Fruit fly (Drosophila melanogaster) whole organism, prepupa: ENCODE measurements around the gene CG18259.
A peak's percentile ranks its signal among the peaks of the same experiment; 100 is the strongest.

ENCODE experiments used
- Eip93F ChIP-seq: fragments of 200-800 bp; sonication (Bioruptor generic); optimal IDR thresholded peaks from 2 replicates; lab custom pipeline; 2016; ENCODE audit warnings: missing biosample characterization, mild to moderate bottlenecking, missing genetic modification characterization
- Gug ChIP-seq: fragments of 200-800 bp; sonication (Bioruptor generic); IDR thresholded peaks from 2 replicates; pipeline ENCODE4 v1.3.6; 2022; ENCODE audit warnings: missing biosample characterization, missing genetic modification characterization
- Hr39 ChIP-seq: fragments of 200-800 bp; sonication (Bioruptor generic); optimal IDR thresholded peaks from 2 replicates; lab custom pipeline; 2016; ENCODE audit warnings: missing biosample characterization, missing genetic modification characterization
- Sox14 ChIP-seq: fragments of 200-800 bp; sonication (Bioruptor generic); optimal IDR thresholded peaks from 3 replicates; lab custom pipeline; 2016; ENCODE audit warnings: missing biosample characterization, missing genetic modification characterization
- achi ChIP-seq: fragments of 200-800 bp; sonication (Bioruptor generic); optimal IDR thresholded peaks from 3 replicates; lab custom pipeline; 2016; ENCODE audit warnings: missing biosample characterization, missing genetic modification characterization

DNA sequence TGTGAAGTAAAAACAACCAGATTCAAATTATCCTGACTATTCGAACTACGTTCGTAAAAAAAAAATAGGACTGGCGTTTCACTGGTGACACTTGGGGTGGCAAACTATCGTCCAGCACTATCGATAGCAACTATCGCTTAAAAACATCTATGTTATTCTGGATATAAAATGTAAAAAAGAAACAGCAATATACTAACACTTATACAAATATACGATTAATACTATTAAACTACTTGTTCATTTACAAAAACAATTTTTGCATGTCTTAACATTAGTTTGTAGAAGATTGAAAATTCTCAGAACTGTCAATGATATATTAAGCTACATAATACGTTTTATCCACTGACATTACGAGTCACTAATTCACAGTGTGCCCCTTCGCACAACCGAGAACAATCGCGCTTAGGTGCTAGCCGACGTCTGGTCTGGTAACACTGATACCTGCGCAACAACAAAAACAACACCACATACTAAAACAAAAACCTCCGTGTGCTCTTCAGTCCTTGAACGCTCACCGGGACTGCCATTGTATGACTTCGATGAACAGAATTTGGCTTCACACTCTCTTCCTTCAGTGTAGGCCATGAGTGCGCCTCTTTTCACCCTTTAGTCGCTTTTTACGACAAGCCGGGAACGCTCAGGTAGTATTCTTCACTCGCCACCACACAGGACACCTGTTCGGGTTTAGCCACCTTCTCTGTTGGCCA is at the start of gene CG18259:
- TF ChIP-seq Sox14 (GFP tag; lab: Kevin White, UChicago) (peak; percentile 32), Gug (GFP tag; lab: Robert Waterston, UW) (no peak), Eip93F (GFP tag; lab: Kevin White, UChicago) (no peak), achi (GFP tag; lab: Kevin White, UChicago) (no peak), Hr39 (GFP tag; lab: Kevin White, UChicago) (no peak)
